Fruit fly (Drosophila melanogaster) whole organism, embryonic: Measurements from ENCODE around the gene Mlp84B.
A peak's percentile ranks its signal among the peaks of the same experiment; 100 is the strongest.

Experiments
- Awh ChIP-seq: fragments of 200-800 bp; sonication (Bioruptor generic); IDR thresholded peaks from 2 replicates; pipeline ENCODE4, ENCODE4 v1.3.6; 2022; ENCODE audit warnings: missing biosample characterization, missing genetic modification characterization
- BtbVII ChIP-seq: fragments of 200-800 bp; sonication (Bioruptor generic); optimal IDR thresholded peaks from 3 replicates; lab custom pipeline; 2017; ENCODE audit warnings: missing biosample characterization, mild to moderate bottlenecking, missing genetic modification characterization
- Bteb2 ChIP-seq: fragments of 200-800 bp; sonication (Bioruptor generic); optimal IDR thresholded peaks from 2 replicates; lab custom pipeline; 2016; ENCODE audit warnings: missing biosample characterization, missing genetic modification characterization
- CG11695 ChIP-seq: fragments of 200-800 bp; sonication (Bioruptor generic); IDR thresholded peaks from 3 replicates; pipeline ENCODE4 v1.3.6; 2022; ENCODE audit warnings: missing biosample characterization, missing genetic modification characterization
- CG12071 ChIP-seq: fragments of 200-800 bp; sonication (Bioruptor generic); optimal IDR thresholded peaks from 3 replicates; lab custom pipeline; 2018; ENCODE audit warnings: missing biosample characterization, mild to moderate bottlenecking, missing genetic modification characterization
- CG13424 ChIP-seq: fragments of 200-800 bp; sonication (Bioruptor generic); optimal IDR thresholded peaks from 2 replicates; lab custom pipeline; 2019; ENCODE audit warnings: missing biosample characterization, mild to moderate bottlenecking, missing genetic modification characterization, moderate library complexity
- CG14014 ChIP-seq: fragments of 200-800 bp; sonication (Bioruptor generic); IDR thresholded peaks from 2 replicates; pipeline ENCODE4 v1.3.6; 2022; ENCODE audit warnings: missing biosample characterization, missing genetic modification characterization
- CG15073 ChIP-seq: fragments of 200-800 bp; sonication (Bioruptor generic); optimal IDR thresholded peaks from 2 replicates; lab custom pipeline; 2016; ENCODE audit warnings: missing biosample characterization, missing genetic modification characterization
- CG16815 ChIP-seq: fragments of 200-800 bp; sonication (Bioruptor generic); optimal IDR thresholded peaks from 3 replicates; lab custom pipeline; 2017; ENCODE audit warnings: missing biosample characterization, mild to moderate bottlenecking, missing genetic modification characterization
- CG17829 ChIP-seq: fragments of 200-800 bp; optimal IDR thresholded peaks from 2 replicates; lab custom pipeline; 2019; ENCODE audit warnings: missing biosample characterization, mild to moderate bottlenecking, missing genetic modification characterization, moderate library complexity
- CG31365 ChIP-seq: fragments of 200-800 bp; sonication (Bioruptor generic); optimal IDR thresholded peaks from 2 replicates; lab custom pipeline; 2018; ENCODE audit warnings: missing biosample characterization, mild to moderate bottlenecking, missing genetic modification characterization
- CG33557 ChIP-seq: fragments of 200-800 bp; sonication (Bioruptor generic); optimal IDR thresholded peaks from 2 replicates; lab custom pipeline; 2019; ENCODE audit warnings: missing biosample characterization, mild to moderate bottlenecking, missing genetic modification characterization, moderate library complexity
- CG5180 ChIP-seq: fragments of 200-800 bp; sonication (Bioruptor generic); optimal IDR thresholded peaks from 3 replicates; lab custom pipeline; 2017; ENCODE audit warnings: missing biosample characterization, missing genetic modification characterization, mild to moderate bottlenecking, moderate library complexity, missing genetic modification reagents
- CG6654 ChIP-seq: fragments of 200-800 bp; sonication (Bioruptor generic); optimal IDR thresholded peaks from 2 replicates; lab custom pipeline; 2017; ENCODE audit warnings: missing biosample characterization, mild to moderate bottlenecking, missing genetic modification characterization
- CG6791 ChIP-seq: fragments of 200-800 bp; sonication (Bioruptor generic); IDR thresholded peaks from 3 replicates; pipeline ENCODE4 v1.3.6; 2022; ENCODE audit warnings: missing biosample characterization, missing genetic modification characterization; ENCODE audit not compliant: partially characterized antibody
- CG8290 ChIP-seq, 3 experiments: fragments of 200-800 bp; sonication (Bioruptor generic); optimal IDR thresholded peaks; 2 replicates each; lab custom pipeline; 2016 to 2019; ENCODE audit warnings: missing biosample characterization in 3 of 3, missing genetic modification characterization in 3 of 3, mild to moderate bottlenecking in 2 of 3, moderate library complexity in 1 of 3
- CG9797 ChIP-seq: fragments of 200-800 bp; sonication (Bioruptor generic); optimal IDR thresholded peaks from 3 replicates; lab custom pipeline; 2018; ENCODE audit warnings: missing biosample characterization, mild to moderate bottlenecking, missing genetic modification characterization
- CG9932 ChIP-seq: fragments of 200-800 bp; sonication (Bioruptor generic); IDR thresholded peaks from 2 replicates; pipeline ENCODE4 v1.3.6; 2022; ENCODE audit warnings: missing biosample characterization, missing genetic modification characterization
- CrebB ChIP-seq: fragments of 200-800 bp; sonication (Bioruptor generic); optimal IDR thresholded peaks from 3 replicates; lab custom pipeline; 2018; ENCODE audit warnings: missing biosample characterization, mild to moderate bottlenecking, missing genetic modification characterization
- D19B ChIP-seq: fragments of 200-800 bp; sonication (Bioruptor generic); optimal IDR thresholded peaks from 2 replicates; lab custom pipeline; 2017; ENCODE audit warnings: missing biosample characterization, mild to moderate bottlenecking, missing genetic modification characterization
- Drgx ChIP-seq: fragments of 200-800 bp; sonication (Bioruptor generic); IDR thresholded peaks from 2 replicates; pipeline ENCODE4 v1.3.6; 2022; ENCODE audit warnings: missing biosample characterization, missing genetic modification characterization
- Ets97D ChIP-seq: fragments of 200-800 bp; sonication (Bioruptor generic); optimal IDR thresholded peaks from 3 replicates; lab custom pipeline; 2016; ENCODE audit warnings: missing biosample characterization, missing genetic modification characterization
- Gsc ChIP-seq: fragments of 200-800 bp; sonication (Bioruptor generic); IDR thresholded peaks from 2 replicates; pipeline ENCODE4 v1.3.6; 2022; ENCODE audit warnings: missing biosample characterization, missing genetic modification characterization
- H2.0 ChIP-seq: fragments of 200-800 bp; sonication (Bioruptor generic); IDR thresholded peaks from 2 replicates; pipeline ENCODE4 v1.3.6; 2022; ENCODE audit warnings: missing biosample characterization, missing genetic modification characterization
- HLHmδ ChIP-seq: fragments of 200-800 bp; sonication (Bioruptor generic); optimal IDR thresholded peaks from 2 replicates; lab custom pipeline; 2018; ENCODE audit warnings: missing biosample characterization, mild to moderate bottlenecking, missing genetic modification characterization, moderate library complexity
- Hey ChIP-seq: fragments of 200-800 bp; sonication (Bioruptor generic); optimal IDR thresholded peaks from 3 replicates; lab custom pipeline; 2018; ENCODE audit warnings: missing biosample characterization, mild to moderate bottlenecking, missing genetic modification characterization
- Hr51 ChIP-seq, 2 experiments: fragments of 200-800 bp; sonication (Bioruptor generic); optimal IDR thresholded peaks; 2 replicates in 1 of 2; 3 replicates in 1 of 2; lab custom pipeline; 2016 to 2018; ENCODE audit warnings: missing biosample characterization in 2 of 2, missing genetic modification characterization in 2 of 2, mild to moderate bottlenecking in 1 of 2, moderate library complexity in 1 of 2
- Neu2 ChIP-seq: fragments of 200-800 bp; sonication (Bioruptor generic); optimal IDR thresholded peaks from 3 replicates; lab custom pipeline; 2016; ENCODE audit warnings: missing biosample characterization, missing genetic modification characterization, borderline replicate concordance
- NfI ChIP-seq: fragments of 200-800 bp; sonication (Bioruptor generic); optimal IDR thresholded peaks from 3 replicates; lab custom pipeline; 2018; ENCODE audit warnings: missing biosample characterization, mild to moderate bottlenecking, missing genetic modification characterization, moderate library complexity
- Trl ChIP-seq, 3 experiments: fragments of >200 bp in 2 of 3; fragments of 200-800 bp in 1 of 3; sonication (Bioruptor generic) in 1 of 3; optimal IDR thresholded peaks; 2 replicates in 1 of 3; 3 replicates in 2 of 3; lab custom pipeline; 2016 to 2017; ENCODE audit warnings: missing biosample characterization in 1 of 3, missing genetic modification characterization in 1 of 3
- caup ChIP-seq: fragments of 200-800 bp; sonication (Bioruptor generic); optimal IDR thresholded peaks from 3 replicates; lab custom pipeline; 2017; ENCODE audit warnings: missing biosample characterization, mild to moderate bottlenecking, missing genetic modification characterization, moderate library complexity; ENCODE audit not compliant: severe bottlenecking
- crc ChIP-seq: fragments of 200-800 bp; sonication (Bioruptor generic); optimal IDR thresholded peaks from 2 replicates; lab custom pipeline; 2016; ENCODE audit warnings: missing biosample characterization, missing genetic modification characterization
- cwo ChIP-seq: fragments of 200-800 bp; sonication (Bioruptor generic); optimal IDR thresholded peaks from 3 replicates; lab custom pipeline; 2017; ENCODE audit warnings: missing biosample characterization, missing genetic modification characterization, mild to moderate bottlenecking, moderate library complexity, missing genetic modification reagents
- dmrt99B ChIP-seq: fragments of 200-800 bp; sonication (Bioruptor generic); optimal IDR thresholded peaks from 2 replicates; lab custom pipeline; 2018; ENCODE audit warnings: missing biosample characterization, mild to moderate bottlenecking, missing genetic modification characterization, moderate library complexity
- fd64A ChIP-seq: fragments of 200-800 bp; sonication (Bioruptor generic); optimal IDR thresholded peaks from 3 replicates; lab custom pipeline; 2018; ENCODE audit warnings: missing biosample characterization, mild to moderate bottlenecking, missing genetic modification characterization
- gcm ChIP-seq: fragments of 200-800 bp; sonication (Bioruptor generic); optimal IDR thresholded peaks from 2 replicates; lab custom pipeline; 2019; ENCODE audit warnings: missing biosample characterization, mild to moderate bottlenecking, missing genetic modification characterization, moderate library complexity
- gcm2 ChIP-seq: fragments of 200-800 bp; sonication (Bioruptor generic); optimal IDR thresholded peaks from 2 replicates; lab custom pipeline; 2016; ENCODE audit warnings: missing biosample characterization, missing genetic modification characterization
- grn ChIP-seq: fragments of 200-800 bp; sonication (Bioruptor generic); optimal IDR thresholded peaks from 3 replicates; lab custom pipeline; 2017; ENCODE audit warnings: missing biosample characterization, missing genetic modification characterization
- lab ChIP-seq: fragments of 200-800 bp; sonication (Bioruptor generic); optimal IDR thresholded peaks from 3 replicates; lab custom pipeline; 2017; ENCODE audit warnings: missing biosample characterization, missing genetic modification characterization, mild to moderate bottlenecking, moderate library complexity, missing genetic modification reagents
- mld ChIP-seq: fragments of 200-800 bp; sonication (Bioruptor generic); IDR thresholded peaks from 3 replicates; pipeline ENCODE4 v1.3.6; 2022; ENCODE audit warnings: missing biosample characterization, missing genetic modification characterization; ENCODE audit not compliant: partially characterized antibody
- pb ChIP-seq: fragments of 200-800 bp; sonication (Bioruptor generic); optimal IDR thresholded peaks from 3 replicates; lab custom pipeline; 2016; ENCODE audit warnings: missing biosample characterization, missing genetic modification characterization
- rib ChIP-seq: fragments of 200-800 bp; sonication (Bioruptor generic); IDR thresholded peaks from 2 replicates; pipeline ENCODE4 v1.3.6; 2022; ENCODE audit warnings: missing biosample characterization, missing genetic modification characterization
- so ChIP-seq: fragments of 200-800 bp; sonication (Bioruptor generic); IDR thresholded peaks from 3 replicates; pipeline ENCODE4 v1.3.6; 2022; ENCODE audit warnings: missing biosample characterization, missing genetic modification characterization
- stc ChIP-seq: fragments of 200-800 bp; sonication (Bioruptor generic); IDR thresholded peaks from 2 replicates; pipeline ENCODE4 v1.3.6; 2022; ENCODE audit warnings: missing biosample characterization, missing genetic modification characterization
- vnd ChIP-seq: fragments of 200-800 bp; sonication (Bioruptor generic); IDR thresholded peaks from 3 replicates; pipeline ENCODE4 v1.3.6; 2022; ENCODE audit warnings: missing biosample characterization, missing genetic modification characterization; ENCODE audit not compliant: partially characterized antibody
- wor ChIP-seq: fragments of 200-800 bp; sonication (Bioruptor generic); IDR thresholded peaks from 2 replicates; pipeline ENCODE4 v1.3.6; 2022; ENCODE audit warnings: missing biosample characterization, missing genetic modification characterization
- zen2 ChIP-seq: fragments of 200-800 bp; sonication (Bioruptor generic); IDR thresholded peaks from 3 replicates; pipeline ENCODE4 v1.3.6; 2022; ENCODE audit warnings: missing biosample characterization, missing genetic modification characterization; ENCODE audit not compliant: partially characterized antibody

Gene Mlp84B

dm6 chr3R:7124109-7124639 lies 6.6 kb upstream of the Mlp84B start, which contains the start of the genes Alh and CG10098 (continued):
- TF ChIP-seq CG5180 (peak; percentile 40), caup (GFP tag; lab: Kevin White, UChicago) (peak; percentile 44), CG16815 (GFP tag; lab: Kevin White, UChicago) (peak; percentile 84), Neu2 (GFP tag; lab: Kevin White, UChicago) (no peak), Hr51 (GFP tag; optimal IDR thresholded peaks at IDR 0.05; lab: Kevin White, UChicago) (peak; percentile 74 to 90), rib (peak; percentile 50; the same call in 1 of the 2 replicates), CG31365 (tag; lab: Kevin White, UChicago) (no peak), D19B (GFP tag; lab: Kevin White, UChicago) (peak; percentile 72), CG6791 (peak; percentile 67), dmrt99B (tag; lab: Kevin White, UChicago) (peak; percentile 70), CG6654 (GFP tag; lab: Kevin White, UChicago) (peak; percentile 49), CG14014 (GFP tag; lab: Robert Waterston, UW) (peak; percentile 83), CG17829 (tag; lab: Kevin White, UChicago) (peak; percentile 78), crc (GFP tag; lab: Kevin White, UChicago) (peak; percentile 39), CG11695 (GFP tag; lab: Robert Waterston, UW) (no peak), CG15073 (GFP tag; lab: Kevin White, UChicago) (peak; percentile 40), H2.0 (GFP tag; lab: Robert Waterston, UW) (peak; percentile 69), zen2 (GFP tag; lab: Robert Waterston, UW) (peak; percentile 61; the same call in 2 of the 3 replicates), so (no peak; the same call in 2 of the 3 replicates), fd64A (GFP tag; lab: Kevin White, UChicago) (no peak), vnd (GFP tag; lab: Robert Waterston, UW) (peak; percentile 71), mld (no peak; the same call in 2 of the 3 replicates), Trl (optimal IDR thresholded peaks at IDR 0.05; lab: Kevin White, UChicago) (no peak), Trl (GFP tag; optimal IDR thresholded peaks at IDR 0.05; lab: Kevin White, UChicago) (peak; percentile 79), gcm (GFP tag; lab: Kevin White, UChicago) (peak; percentile 22), gcm2 (GFP tag; lab: Kevin White, UChicago) (peak; percentile 60), CG33557 (GFP tag; lab: Kevin White, UChicago) (peak; percentile 72), CrebB (tag; lab: Kevin White, UChicago) (no peak), stc (GFP tag; lab: Robert Waterston, UW) (peak; percentile 32; the same call in 1 of the 2 replicates), Ets97D (GFP tag; lab: Kevin White, UChicago) (peak; percentile 75), HLHmδ (no peak), BtbVII (GFP tag; lab: Kevin White, UChicago) (no peak), CG13424 (tag; lab: Kevin White, UChicago) (peak; percentile 86), CG9797 (GFP tag; lab: Kevin White, UChicago) (peak; percentile 36), Gsc (no peak; the same call in 1 of the 2 replicates), Hey (peak; percentile 37), wor (GFP tag; lab: Robert Waterston, UW) (0 out of 2 replicates have a peak, but pooled peaks have one; percentile 12), cwo (GFP tag; lab: Kevin White, UChicago) (peak; percentile 54), NfI (peak; percentile 82), lab (GFP tag; lab: Kevin White, UChicago) (peak; percentile 79), Drgx (GFP tag; lab: Robert Waterston, UW) (no peak; the same call in 1 of the 2 replicates), CG12071 (GFP tag; lab: Kevin White, UChicago) (no peak), Bteb2 (GFP tag; lab: Kevin White, UChicago) (peak; percentile 74), Awh (GFP tag; lab: Robert Waterston, UW) (peak; percentile 59), grn (GFP tag; lab: Kevin White, UChicago) (peak; percentile 22), CG9932 (GFP tag; lab: Robert Waterston, UW) (peak; percentile 94), pb (GFP tag; lab: Kevin White, UChicago) (peak; percentile 75), CG8290 (GFP tag; optimal IDR thresholded peaks at IDR 0.05; lab: Kevin White, UChicago) (peak; percentile 70), CG8290 (tag; optimal IDR thresholded peaks at IDR 0.05; lab: Kevin White, UChicago) (peak; percentile 46 to 69)
